Worm (Caenorhabditis elegans): ENCODE data around the gene ZK616.61.
A peak's percentile ranks its signal among the peaks of the same experiment; 100 is the strongest.

Gene ZK616.61

ce11 chrIV:5405345-5405744, at the start of gene ZK616.61:
Gene ZK616.61 (plus strand): TSS chrIV:5405645.
- TF ChIP-seq scrt-1 (GFP tag; IDR thresholded peaks at IDR 0.05) (no peak), B0310.2 (tag; optimal IDR thresholded peaks at IDR 0.05) (no peak), pes-1 (GFP tag; IDR thresholded peaks at IDR 0.05) (no peak), tbx-37 (GFP tag; conservative IDR thresholded peaks at IDR 0.05) (no peak), tbx-11 (GFP tag; IDR thresholded peaks at IDR 0.05) (no peak), hmbx-1 (tag; optimal IDR thresholded peaks at IDR 0.05) (no peak), ceh-13 (GFP tag; optimal IDR thresholded peaks at IDR 0.05) (no peak), ceh-36 (tag; optimal IDR thresholded peaks at IDR 0.05) (no peak), F13C5.2 (tag; optimal IDR thresholded peaks at IDR 0.05) (no peak), sea-1 (GFP tag; conservative IDR thresholded peaks at IDR 0.05) (no peak), ama-1 (optimal IDR thresholded peaks at IDR 0.05) (no peak), flt-1 (GFP tag; IDR thresholded peaks at IDR 0.05) (no peak), ets-7 (tag; optimal IDR thresholded peaks at IDR 0.05) (no peak), hnd-1 (tag; optimal IDR thresholded peaks at IDR 0.05) (no peak), hmg-4 (GFP tag; optimal IDR thresholded peaks at IDR 0.05) (no peak), tra-4 (tag; optimal IDR thresholded peaks at IDR 0.05) (no peak), aly-1 (tag; optimal IDR thresholded peaks at IDR 0.05) (no peak)

ce11 chrIV:5360533-5360932, 44.9 kb upstream of the ZK616.61 start, which contains the start of gene F41H10.5:
Gene F41H10.5 (plus strand): TSS chrIV:5360907.
- TF ChIP-seq ceh-13 (GFP tag; optimal IDR thresholded peaks at IDR 0.05) (no peak), ceh-36 (tag; optimal IDR thresholded peaks at IDR 0.05) (no peak), hmg-4 (GFP tag; optimal IDR thresholded peaks at IDR 0.05) (no peak), tbx-11 (GFP tag; IDR thresholded peaks at IDR 0.05) (no peak), flt-1 (GFP tag; IDR thresholded peaks at IDR 0.05) (no peak), ama-1 (optimal IDR thresholded peaks at IDR 0.05) (no peak), tbx-37 (GFP tag; conservative IDR thresholded peaks at IDR 0.05) (no peak), aly-1 (tag; optimal IDR thresholded peaks at IDR 0.05) (no peak), ets-7 (tag; optimal IDR thresholded peaks at IDR 0.05) (no peak), B0310.2 (tag; optimal IDR thresholded peaks at IDR 0.05) (no peak), sea-1 (GFP tag; conservative IDR thresholded peaks at IDR 0.05) (no peak)

- no peak for TF ChIP-seq scrt-1 (GFP tag; IDR thresholded peaks at IDR 0.05)
- TF ChIP-seq tra-4 (tag; optimal IDR thresholded peaks at IDR 0.05), result no peak
These were observed 41.3 kb upstream of the ZK616.61 start, which contains the start of the genes hda-6 and F41H10.4 for ce11 chrIV:5364135-5364609. Gene hda-6 (minus strand): TSS chrIV:5364306. Gene F41H10.4 (plus strand): TSS chrIV:5364559.

ce11 chrIV:5366567-5366966, 38.9 kb upstream of the ZK616.61 start, which contains the start of gene sand-1:
Gene sand-1 (plus strand): TSS chrIV:5366867.
- no peak for TF ChIP-seq pes-1 (GFP tag; IDR thresholded peaks at IDR 0.05)
- no peak for TF ChIP-seq tra-4 (tag; optimal IDR thresholded peaks at IDR 0.05)
- no peak for TF ChIP-seq B0310.2 (tag; optimal IDR thresholded peaks at IDR 0.05)
- TF ChIP-seq ceh-36 (tag; optimal IDR thresholded peaks at IDR 0.05), result no peak
- TF ChIP-seq scrt-1 (GFP tag; IDR thresholded peaks at IDR 0.05), result no peak
- TF ChIP-seq F13C5.2 (tag; optimal IDR thresholded peaks at IDR 0.05), result no peak
- no peak for TF ChIP-seq ceh-13 (GFP tag; optimal IDR thresholded peaks at IDR 0.05)
- no peak for TF ChIP-seq sea-1 (GFP tag; conservative IDR thresholded peaks at IDR 0.05)
- TF ChIP-seq aly-1 (tag; optimal IDR thresholded peaks at IDR 0.05), result no peak

- no peak for TF ChIP-seq tbx-37 (GFP tag; conservative IDR thresholded peaks at IDR 0.05)
- no peak for TF ChIP-seq tra-4 (tag; optimal IDR thresholded peaks at IDR 0.05)
- no peak for TF ChIP-seq ceh-13 (GFP tag; optimal IDR thresholded peaks at IDR 0.05)
- TF ChIP-seq ets-7 (tag; optimal IDR thresholded peaks at IDR 0.05), result no peak
- no peak for TF ChIP-seq pes-1 (GFP tag; IDR thresholded peaks at IDR 0.05)
- TF ChIP-seq ama-1 (optimal IDR thresholded peaks at IDR 0.05), result no peak
- no peak for TF ChIP-seq B0310.2 (tag; optimal IDR thresholded peaks at IDR 0.05)
- no peak for TF ChIP-seq hmg-4 (GFP tag; optimal IDR thresholded peaks at IDR 0.05)
- no peak for TF ChIP-seq F13C5.2 (tag; optimal IDR thresholded peaks at IDR 0.05)
These were observed 37.5 kb upstream of the ZK616.61 start for ce11 chrIV:5367899-5368298.

- TF ChIP-seq ceh-36 (tag; optimal IDR thresholded peaks at IDR 0.05) (no peak), scrt-1 (GFP tag; IDR thresholded peaks at IDR 0.05) (no peak), ama-1 (optimal IDR thresholded peaks at IDR 0.05) (no peak), sea-1 (GFP tag; conservative IDR thresholded peaks at IDR 0.05) (no peak), aly-1 (tag; optimal IDR thresholded peaks at IDR 0.05) (peak; percentile 33), pes-1 (GFP tag; IDR thresholded peaks at IDR 0.05) (no peak), B0310.2 (tag; optimal IDR thresholded peaks at IDR 0.05) (no peak), ets-7 (tag; optimal IDR thresholded peaks at IDR 0.05) (no peak)
These were observed 36.6 kb upstream of the ZK616.61 start for ce11 chrIV:5368860-5369259.

- TF ChIP-seq ceh-13 (GFP tag; optimal IDR thresholded peaks at IDR 0.05) (no peak), ama-1 (optimal IDR thresholded peaks at IDR 0.05) (no peak), sea-1 (GFP tag; conservative IDR thresholded peaks at IDR 0.05) (no peak), tbx-11 (GFP tag; IDR thresholded peaks at IDR 0.05) (no peak), flt-1 (GFP tag; IDR thresholded peaks at IDR 0.05) (no peak), ets-7 (tag; optimal IDR thresholded peaks at IDR 0.05) (no peak), hnd-1 (tag; optimal IDR thresholded peaks at IDR 0.05) (no peak)
These were observed 36.0 kb upstream of the ZK616.61 start, which contains the start of gene F41H10.3 for ce11 chrIV:5369414-5369813. Gene F41H10.3 (plus strand): TSS chrIV:5369801.

ce11 chrIV:5370914-5371313, 34.5 kb upstream of the ZK616.61 start:
- no peak for TF ChIP-seq ceh-36 (tag; optimal IDR thresholded peaks at IDR 0.05)
- TF ChIP-seq flt-1 (GFP tag; IDR thresholded peaks at IDR 0.05), result peak; percentile 52; the same call in 1 of the 2 replicates
- TF ChIP-seq ama-1 (optimal IDR thresholded peaks at IDR 0.05), result no peak
- 0 out of 2 replicates have a peak, but pooled peaks have one; percentile 45 for TF ChIP-seq tbx-11 (GFP tag; IDR thresholded peaks at IDR 0.05)
- TF ChIP-seq scrt-1 (GFP tag; IDR thresholded peaks at IDR 0.05), result 0 out of 2 replicates have a peak, but pooled peaks have one; percentile 33
- no peak for TF ChIP-seq aly-1 (tag; optimal IDR thresholded peaks at IDR 0.05)
- TF ChIP-seq ceh-13 (GFP tag; optimal IDR thresholded peaks at IDR 0.05), result peak; percentile 39
- TF ChIP-seq B0310.2 (tag; optimal IDR thresholded peaks at IDR 0.05), result no peak
- peak; percentile 9 for TF ChIP-seq hmg-4 (GFP tag; optimal IDR thresholded peaks at IDR 0.05)
- TF ChIP-seq sea-1 (GFP tag; conservative IDR thresholded peaks at IDR 0.05), result peak; percentile 53; the same call in 1 of the 2 replicates
- TF ChIP-seq hmbx-1 (tag; optimal IDR thresholded peaks at IDR 0.05), result peak; percentile 2
- peak; percentile 81 for TF ChIP-seq pes-1 (GFP tag; IDR thresholded peaks at IDR 0.05)
- TF ChIP-seq tbx-37 (GFP tag; conservative IDR thresholded peaks at IDR 0.05), result 0 out of 2 replicates have a peak, but pooled peaks have one; percentile 32
- TF ChIP-seq ets-7 (tag; optimal IDR thresholded peaks at IDR 0.05), result peak; percentile 56
- TF ChIP-seq F13C5.2 (tag; optimal IDR thresholded peaks at IDR 0.05), result peak; percentile 72
- TF ChIP-seq hnd-1 (tag; optimal IDR thresholded peaks at IDR 0.05), result peak; percentile 25
- TF ChIP-seq tra-4 (tag; optimal IDR thresholded peaks at IDR 0.05), result no peak

All from whole organism, early embryonic.